Worm (Caenorhabditis elegans) whole organism, L4 larva: ENCODE measurements around the gene col-92.

Source experiments
- aly-2 ChIP-seq: sonication (generic microtip); optimal IDR thresholded peaks from 2 replicates; lab custom pipeline; 2018; ENCODE audit warnings: missing biosample characterization, missing genetic modification characterization
- daf-12 ChIP-seq: fragments of 150-350 bp; optimal IDR thresholded peaks from 2 replicates; lab custom pipeline; 2014; ENCODE audit warnings: missing biosample characterization, missing genetic modification reagents, missing genetic modification characterization
- jun-1 ChIP-seq: fragments of 150-350 bp; optimal IDR thresholded peaks from 2 replicates; lab custom pipeline; 2014; ENCODE audit warnings: missing biosample characterization, missing genetic modification reagents, missing genetic modification characterization
- nhr-11 ChIP-seq: fragments of 150-350 bp; optimal IDR thresholded peaks from 2 replicates; lab custom pipeline; 2014; ENCODE audit warnings: missing biosample characterization, missing genetic modification characterization
- nhr-76 ChIP-seq: fragments of 150-350 bp; optimal IDR thresholded peaks from 2 replicates; lab custom pipeline; 2014; ENCODE audit warnings: missing biosample characterization, missing genetic modification characterization
- pqm-1 ChIP-seq: sonication (generic microtip); optimal IDR thresholded peaks from 2 replicates; lab custom pipeline; 2017; ENCODE audit warnings: missing biosample characterization, missing genetic modification characterization

ce11 chrIII:10981555-10981954 is 1.5 kb downstream of the col-92 start:
- TF ChIP-seq aly-2 = no peak
- TF ChIP-seq nhr-76 (tag; lab: Kevin White, UChicago) = no peak
- no peak for TF ChIP-seq pqm-1 (tag; lab: Kevin White, UChicago)
- TF ChIP-seq daf-12 (tag; lab: Kevin White, UChicago) = no peak
- no peak for TF ChIP-seq jun-1
- TF ChIP-seq nhr-11 (tag; lab: Kevin White, UChicago) = no peak
